Worm (Caenorhabditis elegans) whole organism, L4 larva: ENCODE results near the gene srbc-19.

Experiments used
- D1046.2 ChIP-seq: fragments of 200-800 bp; sonication (Bioruptor generic); IDR thresholded peaks from 2 replicates; pipeline ENCODE4 v1.3.6; 2022; ENCODE audit warnings: missing genetic modification characterization, missing compliant biosample characterization
- F44E2.7 ChIP-seq: fragments of 200-800 bp; sonication (Bioruptor generic); IDR thresholded peaks from 2 replicates; pipeline ENCODE4 v2.1.2; 2022; ENCODE audit warnings: missing genetic modification characterization, missing compliant biosample characterization
- Y105C5A.15 ChIP-seq: fragments of 200-800 bp; sonication (Bioruptor generic); IDR thresholded peaks from 2 replicates; pipeline ENCODE4 v1.3.6; 2022; ENCODE audit warnings: missing genetic modification characterization, missing compliant biosample characterization
- Y48G9A.11 ChIP-seq: fragments of 200-800 bp; sonication (Bioruptor generic); IDR thresholded peaks from 2 replicates; pipeline ENCODE4 v1.3.6; 2022; ENCODE audit warnings: missing genetic modification reagents, missing genetic modification characterization, missing compliant biosample characterization
- Y75B8A.6 ChIP-seq: fragments of 200-800 bp; sonication (Bioruptor generic); IDR thresholded peaks from 2 replicates; pipeline ENCODE4 v1.3.6; 2022; ENCODE audit warnings: missing genetic modification reagents, missing genetic modification characterization, missing compliant biosample characterization
- ZK546.5 ChIP-seq, 2 experiments: sonication (generic microtip); optimal IDR thresholded peaks; 2 replicates each; lab custom pipeline; 2017; ENCODE audit warnings: missing biosample characterization in 2 of 2, missing genetic modification characterization in 2 of 2
- aha-1 ChIP-seq: fragments of 150-350 bp; peaks from one replicate; lab custom pipeline; 2014; ENCODE audit warnings: missing biosample characterization, missing genetic modification characterization
- arid-1 ChIP-seq: fragments of 200-800 bp; sonication (Bioruptor generic); conservative IDR thresholded peaks from 2 replicates; pipeline ENCODE4 v1.3.6; 2022; ENCODE audit warnings: missing genetic modification reagents, missing genetic modification characterization, missing compliant biosample characterization
- ceh-20 ChIP-seq: fragments of 200-800 bp; sonication (Bioruptor generic); IDR thresholded peaks from 2 replicates; pipeline ENCODE4 v1.3.6; 2022; ENCODE audit warnings: missing genetic modification reagents, missing genetic modification characterization, missing compliant biosample characterization
- ctbp-1 ChIP-seq: fragments of 200-800 bp; sonication (Bioruptor generic); IDR thresholded peaks from 2 replicates; pipeline ENCODE4 v1.3.6; 2022; ENCODE audit warnings: missing genetic modification reagents, missing genetic modification characterization, missing compliant biosample characterization
- daf-12 ChIP-seq: fragments of 150-350 bp; optimal IDR thresholded peaks from 2 replicates; lab custom pipeline; 2014; ENCODE audit warnings: missing biosample characterization, missing genetic modification reagents, missing genetic modification characterization
- daf-16 ChIP-seq, 3 experiments: sonication (generic microtip); optimal IDR thresholded peaks; 2 replicates each; lab custom pipeline; 2016 to 2017; ENCODE audit warnings: missing genetic modification characterization in 3 of 3, missing genetic modification reagents in 3 of 3, mild to moderate bottlenecking in 2 of 3, missing compliant biosample characterization in 2 of 3, missing biosample characterization in 1 of 3, moderate library complexity in 1 of 3
- dmd-6 ChIP-seq: fragments of 200-800 bp; sonication (Bioruptor generic); IDR thresholded peaks from 2 replicates; pipeline ENCODE4 v1.3.6; 2022; ENCODE audit warnings: missing genetic modification reagents, missing genetic modification characterization, missing compliant biosample characterization
- dpl-1 ChIP-seq: fragments of 150-350 bp; optimal IDR thresholded peaks from 2 replicates; lab custom pipeline; 2014; ENCODE audit warnings: missing biosample characterization, missing genetic modification reagents, missing genetic modification characterization
- egl-27 ChIP-seq: sonication (generic microtip); optimal IDR thresholded peaks from 3 replicates; lab custom pipeline; 2017; ENCODE audit warnings: missing biosample characterization, missing genetic modification reagents, missing genetic modification characterization
- egl-43 ChIP-seq: fragments of 200-800 bp; sonication (Bioruptor generic); IDR thresholded peaks from 2 replicates; pipeline ENCODE4 v1.3.6; 2022; ENCODE audit warnings: missing genetic modification reagents, missing genetic modification characterization, missing compliant biosample characterization
- hif-1 ChIP-seq, 2 experiments: sonication (generic microtip); optimal IDR thresholded peaks; 2 replicates each; lab custom pipeline; 2016 to 2017; ENCODE audit warnings: missing compliant biosample characterization in 2 of 2, missing genetic modification characterization in 2 of 2, missing genetic modification reagents in 2 of 2, missing genotype in 2 of 2, mild to moderate bottlenecking in 1 of 2
- hlh-30 ChIP-seq: sonication (generic microtip); optimal IDR thresholded peaks from 2 replicates; lab custom pipeline; 2017; ENCODE audit warnings: antibody characterized with exemption, mild to moderate bottlenecking, missing genetic modification characterization, missing compliant biosample characterization; ENCODE audit not compliant: insufficient read depth
- lin-1 ChIP-seq: fragments of 200-800 bp; sonication (Bioruptor generic); IDR thresholded peaks from 2 replicates; pipeline ENCODE4 v1.3.6; 2022; ENCODE audit warnings: missing genetic modification reagents, missing genetic modification characterization, missing compliant biosample characterization
- mdl-1 ChIP-seq, 2 experiments: fragments of 150-350 bp in 1 of 2; sonication (generic microtip) in 1 of 2; optimal IDR thresholded peaks; 2 replicates each; lab custom pipeline; 2014 to 2017; ENCODE audit warnings: missing biosample characterization in 2 of 2, missing genetic modification characterization in 2 of 2
- mdt-29 ChIP-seq: fragments of 200-800 bp; sonication (Bioruptor generic); IDR thresholded peaks from 2 replicates; pipeline ENCODE4 v1.3.6; 2022; ENCODE audit warnings: missing genetic modification reagents, missing genetic modification characterization, missing compliant biosample characterization
- mep-1 ChIP-seq: fragments of 150-350 bp; sonication (generic microtip); optimal IDR thresholded peaks from 3 replicates; lab custom pipeline; 2014; ENCODE audit warnings: missing biosample characterization, missing genetic modification characterization
- mes-2 ChIP-seq: sonication (generic microtip); optimal IDR thresholded peaks from 2 replicates; lab custom pipeline; 2016; ENCODE audit warnings: missing genotype, mild to moderate bottlenecking, missing genetic modification characterization, missing compliant biosample characterization; ENCODE audit not compliant: poor library complexity, severe bottlenecking
- mxl-3 ChIP-seq: fragments of 200-800 bp; sonication (Bioruptor generic); optimal IDR thresholded peaks from 2 replicates; lab custom pipeline; 2018; ENCODE audit warnings: mild to moderate bottlenecking, missing genetic modification characterization, missing compliant biosample characterization
- nhr-10 ChIP-seq: fragments of 150-350 bp; optimal IDR thresholded peaks from 2 replicates; lab custom pipeline; 2014; ENCODE audit warnings: missing biosample characterization, missing genetic modification characterization
- nhr-28 ChIP-seq: fragments of 150-350 bp; optimal IDR thresholded peaks from 2 replicates; lab custom pipeline; 2014; ENCODE audit warnings: missing biosample characterization, missing genetic modification characterization
- nhr-41 ChIP-seq: fragments of 200-800 bp; sonication (Bioruptor generic); IDR thresholded peaks from 2 replicates; pipeline ENCODE4 v1.3.6; 2022; ENCODE audit warnings: missing genetic modification reagents, missing genetic modification characterization, missing compliant biosample characterization
- nhr-48 ChIP-seq: sonication (generic microtip); optimal IDR thresholded peaks from 2 replicates; lab custom pipeline; 2016; ENCODE audit warnings: mild to moderate bottlenecking, missing genetic modification characterization, missing compliant biosample characterization
- php-3 ChIP-seq: fragments of 200-800 bp; sonication (Bioruptor generic); IDR thresholded peaks from 2 replicates; pipeline ENCODE4 v1.3.6; 2022; ENCODE audit warnings: missing genetic modification reagents, missing genetic modification characterization, missing compliant biosample characterization
- set-16 ChIP-seq: fragments of 200-800 bp; sonication (Bioruptor generic); IDR thresholded peaks from 2 replicates; pipeline ENCODE4 v1.3.6; 2022; ENCODE audit warnings: missing genetic modification reagents, missing genetic modification characterization, missing compliant biosample characterization
- skn-1 ChIP-seq: fragments of 150-350 bp; optimal IDR thresholded peaks from 2 replicates; lab custom pipeline; 2014; ENCODE audit warnings: missing biosample characterization, missing genetic modification characterization
- snpc-1.2 ChIP-seq: fragments of 200-800 bp; sonication (Bioruptor generic); IDR thresholded peaks from 2 replicates; pipeline ENCODE4 v1.3.6; 2022; ENCODE audit warnings: missing genetic modification reagents, missing genetic modification characterization, missing compliant biosample characterization
- unc-39 ChIP-seq: sonication (generic microtip); optimal IDR thresholded peaks from 2 replicates; lab custom pipeline; 2017; ENCODE audit warnings: missing biosample characterization, missing genetic modification characterization
- vab-7 ChIP-seq: fragments of 200-800 bp; sonication (Bioruptor generic); IDR thresholded peaks from 2 replicates; pipeline ENCODE4 v1.3.6; 2022; ENCODE audit warnings: missing genetic modification reagents, missing genetic modification characterization, missing compliant biosample characterization
- zag-1 ChIP-seq: fragments of 150-350 bp; optimal IDR thresholded peaks from 2 replicates; lab custom pipeline; 2014; ENCODE audit warnings: missing biosample characterization, missing genetic modification characterization
- zip-2 ChIP-seq: fragments of 150-350 bp; optimal IDR thresholded peaks from 2 replicates; lab custom pipeline; 2014; ENCODE audit warnings: missing biosample characterization, missing genetic modification characterization
- ztf-11 ChIP-seq: fragments of 150-350 bp; optimal IDR thresholded peaks from 2 replicates; lab custom pipeline; 2014; ENCODE audit warnings: missing biosample characterization, missing genetic modification characterization
- ztf-7 ChIP-seq: fragments of 150-350 bp; optimal IDR thresholded peaks from 2 replicates; lab custom pipeline; 2014; ENCODE audit warnings: missing biosample characterization, missing genetic modification characterization

The srbc-19 gene

DNA sequence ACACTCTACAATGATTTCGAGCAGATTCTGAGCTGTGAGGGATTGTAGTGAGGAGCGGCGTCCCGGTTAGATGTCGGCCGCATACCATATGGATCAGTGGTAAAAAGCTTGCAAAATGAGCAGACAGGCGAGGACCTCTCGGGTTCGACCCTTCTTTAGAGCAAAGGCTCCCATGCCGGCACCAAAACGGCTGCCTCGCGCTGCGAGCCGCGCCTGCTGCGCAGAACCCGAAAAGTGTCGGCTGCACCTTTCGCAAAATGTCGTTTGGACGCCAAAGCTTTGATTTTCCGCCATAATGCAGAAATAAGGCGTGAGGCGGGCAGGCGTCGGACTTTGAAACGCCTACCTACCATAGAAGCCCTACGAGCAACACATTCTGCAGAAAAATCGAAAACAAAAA lies 23.8 kb upstream of the srbc-19 start:
- TF ChIP-seq ztf-11 (no peak), daf-12 (tag; lab: Kevin White, UChicago) (no peak), mdt-29 (GFP tag; lab: Robert Waterston, UW) (no peak), snpc-1.2 (GFP tag; lab: Robert Waterston, UW) (no peak), set-16 (GFP tag; lab: Robert Waterston, UW) (peak; percentile 91), egl-43 (GFP tag; lab: Robert Waterston, UW) (peak; percentile 70), php-3 (GFP tag; lab: Robert Waterston, UW) (no peak), Y105C5A.15 (no peak), ztf-7 (tag; lab: Kevin White, UChicago) (no peak), Y48G9A.11 (GFP tag; lab: Robert Waterston, UW) (peak; percentile 71; the same call in 1 of the 2 replicates), F44E2.7 (GFP tag; lab: Robert Waterston, UW) (no peak), nhr-41 (GFP tag; lab: Robert Waterston, UW) (no peak), nhr-10 (tag; lab: Kevin White, UChicago) (no peak), hif-1 (tag; optimal IDR thresholded peaks at IDR 0.05; lab: Kevin White, UChicago) (no peak), mxl-3 (GFP tag; lab: Kevin White, UChicago) (no peak), hlh-30 (tag; lab: Kevin White, UChicago) (no peak), D1046.2 (GFP tag; lab: Robert Waterston, UW) (0 out of 2 replicates have a peak, but pooled peaks have one; percentile 41), mdl-1 (tag; optimal IDR thresholded peaks at IDR 0.05; lab: Kevin White, UChicago) (no peak)
- TF ChIP-seq, all 104 proteins: peak for 4

- no peak for TF ChIP-seq lin-1 (GFP tag; lab: Robert Waterston, UW)
- no peak for TF ChIP-seq mdl-1 (tag; optimal IDR thresholded peaks at IDR 0.05; lab: Kevin White, UChicago)
- no peak for TF ChIP-seq nhr-48 (tag; lab: Kevin White, UChicago)
- TF ChIP-seq ZK546.5 (tag; optimal IDR thresholded peaks at IDR 0.05; lab: Kevin White, UChicago): no peak
- no peak for TF ChIP-seq daf-12 (tag; lab: Kevin White, UChicago)
- no peak for TF ChIP-seq zip-2 (tag; lab: Kevin White, UChicago)
- TF ChIP-seq zag-1: no peak
- no peak for TF ChIP-seq ctbp-1 (GFP tag; lab: Robert Waterston, UW)
- TF ChIP-seq ztf-11: no peak
- TF ChIP-seq aha-1 (tag; lab: Kevin White, UChicago): no peak
- TF ChIP-seq arid-1 (GFP tag; lab: Robert Waterston, UW): no peak
These were observed 21.3 kb upstream of the srbc-19 start, which contains the start of gene Y5H2B.3 for ce11 chrV:2187864-2188345. Y5H2B.3 (plus strand) TSS chrV:2188295.

- TF ChIP-seq aha-1 (tag; lab: Kevin White, UChicago): peak; percentile 62
- TF ChIP-seq set-16 (GFP tag; lab: Robert Waterston, UW): 0 out of 2 replicates have a peak, but pooled peaks have one; percentile 32
- TF ChIP-seq vab-7: no peak
- TF ChIP-seq dmd-6 (GFP tag; lab: Robert Waterston, UW): no peak
These were observed 18.9 kb upstream of the srbc-19 start for ce11 chrV:2185486-2185885.

DNA sequence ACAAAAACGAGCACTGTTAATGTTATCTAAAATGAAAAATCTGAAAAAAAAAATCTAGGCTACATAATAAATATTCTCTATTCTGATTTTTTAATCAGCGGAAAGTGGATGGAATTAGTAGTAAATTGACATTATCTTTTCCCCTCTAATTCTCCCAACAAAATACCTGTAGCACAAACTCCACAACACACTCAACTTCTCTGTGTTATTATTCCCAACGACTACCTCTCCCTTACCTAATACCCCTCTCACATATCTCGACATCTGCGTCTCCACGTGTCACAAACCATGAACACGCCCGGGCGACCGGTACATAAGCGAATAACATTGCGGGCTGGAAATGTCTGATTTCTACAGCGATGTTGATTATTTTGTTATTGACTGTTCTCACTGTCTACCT lies 16.6 kb upstream of the srbc-19 start, which contains the start of gene cyp-33C2:
TSS of gene cyp-33C2 (plus strand) at position 327 of the 400 bp plus-strand sequence.
- no peak for TF ChIP-seq mep-1 (tag; lab: Kevin White, UChicago)
- TF ChIP-seq Y75B8A.6: no peak
- peak; percentile 61 for TF ChIP-seq dmd-6 (GFP tag; lab: Robert Waterston, UW)
- TF ChIP-seq ztf-11: no peak
- TF ChIP-seq daf-16 (GFP tag; optimal IDR thresholded peaks at IDR 0.05; lab: Kevin White, UChicago): no peak
- TF ChIP-seq daf-16 (tag; optimal IDR thresholded peaks at IDR 0.05; lab: Kevin White, UChicago): peak; percentile 25
- TF ChIP-seq unc-39: no peak
- no peak for TF ChIP-seq Y48G9A.11 (GFP tag; lab: Robert Waterston, UW)
- TF ChIP-seq skn-1 (tag; lab: Kevin White, UChicago): no peak
- TF ChIP-seq egl-27: no peak
- TF ChIP-seq mes-2 (tag; lab: Kevin White, UChicago): no peak
- no peak for TF ChIP-seq dpl-1 (GFP tag; lab: Kevin White, UChicago)
- peak; percentile 93 for TF ChIP-seq nhr-28
- TF ChIP-seq ceh-20 (GFP tag; lab: Robert Waterston, UW): no peak
